Fruit fly (Drosophila melanogaster) whole organism, embryonic: ENCODE measurements around the gene Klp67A.

Source experiments
- Blimp-1 ChIP-seq: fragments of 200-800 bp; sonication (Bioruptor generic); optimal IDR thresholded peaks from 3 replicates; lab custom pipeline; 2018; ENCODE audit warnings: missing biosample characterization, missing genetic modification characterization, mild to moderate bottlenecking, moderate library complexity, missing genetic modification reagents
- CG12769 ChIP-seq: fragments of 200-800 bp; sonication (Bioruptor generic); optimal IDR thresholded peaks from 2 replicates; lab custom pipeline; 2019; ENCODE audit warnings: missing biosample characterization, mild to moderate bottlenecking, missing genetic modification characterization, moderate library complexity
- CG13775 ChIP-seq: fragments of 200-800 bp; sonication (Bioruptor generic); optimal IDR thresholded peaks from 3 replicates; lab custom pipeline; 2017; ENCODE audit warnings: missing biosample characterization, mild to moderate bottlenecking, missing genetic modification characterization
- CG14860 ChIP-seq: fragments of 200-800 bp; sonication (Bioruptor generic); IDR thresholded peaks from 3 replicates; pipeline ENCODE4 v1.3.6; 2022; ENCODE audit warnings: missing biosample characterization, missing genetic modification characterization; ENCODE audit not compliant: partially characterized antibody
- CG15011 ChIP-seq: fragments of 200-800 bp; sonication (Bioruptor generic); optimal IDR thresholded peaks from 3 replicates; lab custom pipeline; 2018; ENCODE audit warnings: missing biosample characterization, mild to moderate bottlenecking, missing genetic modification characterization
- CG1602 ChIP-seq: fragments of 200-800 bp; sonication (Bioruptor generic); optimal IDR thresholded peaks from 3 replicates; lab custom pipeline; 2016; ENCODE audit warnings: missing biosample characterization, missing genetic modification characterization
- CG17361 ChIP-seq: fragments of 200-800 bp; sonication (Bioruptor generic); IDR thresholded peaks from 3 replicates; pipeline ENCODE4 v1.3.6; 2022; ENCODE audit warnings: missing biosample characterization, missing genetic modification characterization
- CG17612 ChIP-seq: fragments of 200-800 bp; sonication (Bioruptor generic); IDR thresholded peaks from 2 replicates; pipeline ENCODE4 v1.3.6; 2022; ENCODE audit warnings: missing biosample characterization, missing genetic modification characterization
- CG17802 ChIP-seq: fragments of 200-800 bp; sonication (Bioruptor generic); optimal IDR thresholded peaks from 2 replicates; lab custom pipeline; 2018; ENCODE audit warnings: missing biosample characterization, mild to moderate bottlenecking, missing genetic modification characterization, moderate library complexity
- CG17829 ChIP-seq: fragments of 200-800 bp; optimal IDR thresholded peaks from 2 replicates; lab custom pipeline; 2019; ENCODE audit warnings: missing biosample characterization, mild to moderate bottlenecking, missing genetic modification characterization, moderate library complexity
- CG30020 ChIP-seq: fragments of 200-800 bp; optimal IDR thresholded peaks from 2 replicates; lab custom pipeline; 2019; ENCODE audit warnings: missing biosample characterization, mild to moderate bottlenecking, missing genetic modification characterization, moderate library complexity
- CG3847 ChIP-seq: fragments of 200-800 bp; sonication (Bioruptor generic); IDR thresholded peaks from 2 replicates; pipeline ENCODE4 v1.3.6; 2022; ENCODE audit warnings: missing biosample characterization, missing genetic modification characterization
- CG5180 ChIP-seq: fragments of 200-800 bp; sonication (Bioruptor generic); optimal IDR thresholded peaks from 3 replicates; lab custom pipeline; 2017; ENCODE audit warnings: missing biosample characterization, missing genetic modification characterization, mild to moderate bottlenecking, moderate library complexity, missing genetic modification reagents
- CG6175 ChIP-seq: fragments of 200-800 bp; sonication (Bioruptor generic); IDR thresholded peaks from 3 replicates; pipeline ENCODE4 v1.3.6; 2022; ENCODE audit warnings: missing biosample characterization, missing genetic modification characterization
- CG8290 ChIP-seq, 3 experiments: fragments of 200-800 bp; sonication (Bioruptor generic); optimal IDR thresholded peaks; 2 replicates each; lab custom pipeline; 2016 to 2019; ENCODE audit warnings: missing biosample characterization in 3 of 3, missing genetic modification characterization in 3 of 3, mild to moderate bottlenecking in 2 of 3, moderate library complexity in 1 of 3
- CG9932 ChIP-seq: fragments of 200-800 bp; sonication (Bioruptor generic); IDR thresholded peaks from 2 replicates; pipeline ENCODE4 v1.3.6; 2022; ENCODE audit warnings: missing biosample characterization, missing genetic modification characterization
- D ChIP-seq, 2 experiments: fragments of 200-800 bp in 1 of 2; fragments of >200 bp in 1 of 2; sonication (Bioruptor generic) in 1 of 2; optimal IDR thresholded peaks; 2 replicates in 1 of 2; 3 replicates in 1 of 2; lab custom pipeline; 2017; ENCODE audit warnings: mild to moderate bottlenecking in 1 of 2, missing biosample characterization in 1 of 2, missing genetic modification characterization in 1 of 2, missing genetic modification reagents in 1 of 2
- Dfd ChIP-seq, 2 experiments: fragments of >200 bp; optimal IDR thresholded peaks; 2 replicates each; lab custom pipeline; 2017; ENCODE audit warnings: missing biosample characterization in 2 of 2, missing genetic modification characterization in 2 of 2
- HLH3B ChIP-seq: fragments of 200-800 bp; sonication (Bioruptor generic); IDR thresholded peaks from 2 replicates; pipeline ENCODE4 v1.3.6; 2022; ENCODE audit warnings: missing biosample characterization, missing genetic modification characterization
- Hr78 ChIP-seq, 2 experiments: fragments of 200-800 bp in 1 of 2; fragments of >200 bp in 1 of 2; sonication (Bioruptor generic) in 1 of 2; optimal IDR thresholded peaks; 2 replicates each; lab custom pipeline; 2017 to 2019; ENCODE audit warnings: missing biosample characterization in 2 of 2, missing genetic modification characterization in 2 of 2, mild to moderate bottlenecking in 1 of 2, moderate library complexity in 1 of 2
- Lpt ChIP-seq: fragments of >200 bp; optimal IDR thresholded peaks from 2 replicates; lab custom pipeline; 2018; ENCODE audit warnings: missing biosample characterization, missing genetic modification characterization
- MBD-R2 ChIP-seq: fragments of 200-800 bp; sonication (Bioruptor generic); IDR thresholded peaks from 2 replicates; pipeline ENCODE4 v1.3.6; 2022; ENCODE audit warnings: missing biosample characterization, missing genetic modification characterization
- Mad ChIP-seq: fragments of 200-800 bp; sonication (Bioruptor generic); optimal IDR thresholded peaks from 2 replicates; lab custom pipeline; 2016; ENCODE audit warnings: missing biosample characterization, missing genetic modification characterization
- NFAT ChIP-seq: fragments of 200-800 bp; sonication (Bioruptor generic); IDR thresholded peaks from 2 replicates; pipeline ENCODE4 v1.3.6; 2022; ENCODE audit warnings: missing biosample characterization, missing genetic modification characterization
- Spps ChIP-seq: fragments of 200-800 bp; sonication (Bioruptor generic); optimal IDR thresholded peaks from 2 replicates; lab custom pipeline; 2018; ENCODE audit warnings: missing biosample characterization, mild to moderate bottlenecking, missing genetic modification characterization
- Stat92E ChIP-seq, 3 experiments: fragments of >200 bp in 2 of 3; fragments of 200-800 bp in 1 of 3; sonication (Bioruptor generic) in 1 of 3; optimal IDR thresholded peaks; 2 replicates each; lab custom pipeline; 2017 to 2019; ENCODE audit warnings: missing biosample characterization in 3 of 3, missing genetic modification characterization in 3 of 3, mild to moderate bottlenecking in 1 of 3, moderate library complexity in 1 of 3
- TFAM ChIP-seq: fragments of 200-800 bp; sonication (Bioruptor generic); optimal IDR thresholded peaks from 2 replicates; lab custom pipeline; 2017; ENCODE audit warnings: missing biosample characterization, missing genetic modification characterization, inconsistent platforms
- bcd ChIP-seq: fragments of 200-800 bp; sonication (Bioruptor generic); optimal IDR thresholded peaks from 2 replicates; lab custom pipeline; 2017; ENCODE audit warnings: missing biosample characterization, mild to moderate bottlenecking, missing genetic modification characterization
- br ChIP-seq: fragments of >200 bp; optimal IDR thresholded peaks from 2 replicates; lab custom pipeline; 2017
- cato ChIP-seq: fragments of 200-800 bp; sonication (Bioruptor generic); optimal IDR thresholded peaks from 2 replicates; lab custom pipeline; 2016; ENCODE audit warnings: missing biosample characterization, missing genetic modification characterization, borderline replicate concordance
- chinmo ChIP-seq: fragments of 200-800 bp; sonication (Bioruptor generic); IDR thresholded peaks from 4 replicates; pipeline ENCODE4 v1.3.6; 2022; ENCODE audit warnings: missing biosample characterization, missing genetic modification characterization; ENCODE audit not compliant: partially characterized antibody
- en ChIP-seq: fragments of 200-800 bp; sonication (Bioruptor generic); optimal IDR thresholded peaks from 2 replicates; lab custom pipeline; 2016; ENCODE audit warnings: missing biosample characterization, missing genetic modification characterization
- fd96Cb ChIP-seq: fragments of 200-800 bp; sonication (Bioruptor generic); optimal IDR thresholded peaks from 2 replicates; lab custom pipeline; 2018; ENCODE audit warnings: missing biosample characterization, mild to moderate bottlenecking, missing genetic modification characterization, moderate library complexity
- fru ChIP-seq: fragments of >200 bp; optimal IDR thresholded peaks from 2 replicates; lab custom pipeline; 2017
- gce ChIP-seq: fragments of 200-800 bp; sonication (Bioruptor generic); IDR thresholded peaks from 3 replicates; pipeline ENCODE4 v1.3.6; 2022; ENCODE audit warnings: missing biosample characterization, missing genetic modification characterization
- gcm ChIP-seq: fragments of 200-800 bp; sonication (Bioruptor generic); optimal IDR thresholded peaks from 2 replicates; lab custom pipeline; 2019; ENCODE audit warnings: missing biosample characterization, mild to moderate bottlenecking, missing genetic modification characterization, moderate library complexity
- gsb ChIP-seq: fragments of 200-800 bp; sonication (Bioruptor generic); IDR thresholded peaks from 2 replicates; pipeline ENCODE4 v1.3.6; 2022; ENCODE audit warnings: missing biosample characterization, missing genetic modification characterization
- gsb-n ChIP-seq: fragments of 200-800 bp; sonication (Bioruptor generic); optimal IDR thresholded peaks from 3 replicates; lab custom pipeline; 2018; ENCODE audit warnings: missing biosample characterization, mild to moderate bottlenecking, missing genetic modification characterization
- jigr1 ChIP-seq: fragments of 200-800 bp; sonication (Bioruptor generic); IDR thresholded peaks from 3 replicates; pipeline ENCODE4 v1.3.6; 2022; ENCODE audit warnings: missing biosample characterization, missing genetic modification characterization
- lov ChIP-seq, 2 experiments: fragments of 200-800 bp in 1 of 2; fragments of >200 bp in 1 of 2; sonication (Bioruptor generic) in 1 of 2; IDR thresholded peaks in 1 of 2; optimal IDR thresholded peaks in 1 of 2; 2 replicates in 1 of 2; 3 replicates in 1 of 2; pipeline versions ENCODE4 v1.3.6 to Lab custom; 2017 to 2022; ENCODE audit warnings: missing biosample characterization in 1 of 2, missing genetic modification characterization in 1 of 2
- luna ChIP-seq: fragments of 200-800 bp; sonication (Bioruptor generic); optimal IDR thresholded peaks from 2 replicates; lab custom pipeline; 2016; ENCODE audit warnings: missing biosample characterization, missing genetic modification characterization
- mam ChIP-seq: fragments of 200-800 bp; sonication (Bioruptor generic); optimal IDR thresholded peaks from 3 replicates; lab custom pipeline; 2016; ENCODE audit warnings: missing biosample characterization, missing genetic modification characterization
- pb ChIP-seq: fragments of 200-800 bp; sonication (Bioruptor generic); optimal IDR thresholded peaks from 3 replicates; lab custom pipeline; 2016; ENCODE audit warnings: missing biosample characterization, missing genetic modification characterization
- shn ChIP-seq: fragments of 200-800 bp; sonication (Bioruptor generic); optimal IDR thresholded peaks from 3 replicates; lab custom pipeline; 2016; ENCODE audit warnings: missing biosample characterization, missing genetic modification characterization
- sob ChIP-seq: fragments of 200-800 bp; sonication (Bioruptor generic); IDR thresholded peaks from 2 replicates; pipeline ENCODE4 v1.3.6; 2022; ENCODE audit warnings: missing biosample characterization, missing genetic modification characterization
- tna ChIP-seq: fragments of 200-800 bp; sonication (Bioruptor generic); IDR thresholded peaks from 2 replicates; pipeline ENCODE4 v1.3.6; 2022; ENCODE audit warnings: missing biosample characterization, missing genetic modification characterization; ENCODE audit not compliant: partially characterized antibody
- wek ChIP-seq: fragments of 200-800 bp; sonication (Bioruptor generic); optimal IDR thresholded peaks from 3 replicates; lab custom pipeline; 2018; ENCODE audit warnings: missing biosample characterization, mild to moderate bottlenecking, missing genetic modification characterization, moderate library complexity
- yki ChIP-seq: fragments of >200 bp; optimal IDR thresholded peaks from 3 replicates; lab custom pipeline; 2018

The Klp67A gene

dm6 chr3L:9383345-9384075 is 16.7 kb upstream of the Klp67A start, which contains the start of gene Hsp27 (continued):
- TF ChIP-seq CG8290 (GFP tag; optimal IDR thresholded peaks at IDR 0.05; lab: Kevin White, UChicago) (peak; percentile 95), CG8290 (tag; optimal IDR thresholded peaks at IDR 0.05; lab: Kevin White, UChicago) (peak in 1 of 2 experiments; percentile 66), fru (no peak), CG30020 (tag; lab: Kevin White, UChicago) (peak; percentile 79), CG17802 (tag; lab: Kevin White, UChicago) (peak; percentile 91), chinmo (GFP tag; lab: Robert Waterston, UW) (no peak), fd96Cb (tag; lab: Kevin White, UChicago) (peak; percentile 99), Spps (tag; lab: Kevin White, UChicago) (peak; percentile 96), CG6175 (GFP tag; lab: Robert Waterston, UW) (peak; percentile 97), sob (GFP tag; lab: Robert Waterston, UW) (peak; percentile 98), wek (GFP tag; lab: Kevin White, UChicago) (peak; percentile 80), Lpt (GFP tag; lab: Kevin White, UChicago) (no peak), CG9932 (peak; percentile 96), gsb-n (peak; percentile 98), CG5180 (peak; percentile 87), pb (GFP tag; lab: Kevin White, UChicago) (peak; percentile 91), Stat92E (GFP tag; optimal IDR thresholded peaks at IDR 0.05; lab: Kevin White, UChicago) (peak in 1 of 3 experiments; percentile 94), CG17361 (peak; percentile 99), D (optimal IDR thresholded peaks at IDR 0.05; lab: Kevin White, UChicago) (no peak), D (GFP tag; optimal IDR thresholded peaks at IDR 0.05; lab: Kevin White, UChicago) (peak; percentile 98), CG15011 (GFP tag; lab: Kevin White, UChicago) (peak; percentile 96), gce (peak; percentile 98), CG3847 (peak; percentile 96), yki (lab: Kevin White, UChicago) (no peak), MBD-R2 (GFP tag; lab: Robert Waterston, UW) (peak; percentile 96), tna (GFP tag; lab: Robert Waterston, UW) (no peak), CG17829 (peak; percentile 98), Hr78 (GFP tag; optimal IDR thresholded peaks at IDR 0.05; lab: Kevin White, UChicago) (peak in 1 of 2 experiments; percentile 92), lov (optimal IDR thresholded peaks at IDR 0.05; lab: Kevin White, UChicago) (no peak), lov (GFP tag; IDR thresholded peaks at IDR 0.05; lab: Robert Waterston, UW) (peak; percentile 98), bcd (GFP tag; lab: Kevin White, UChicago) (peak; percentile 99), gcm (GFP tag; lab: Kevin White, UChicago) (peak; percentile 97), Blimp-1 (GFP tag; lab: Kevin White, UChicago) (peak; percentile 98), jigr1 (GFP tag; lab: Robert Waterston, UW) (peak; percentile 98), Mad (GFP tag; lab: Kevin White, UChicago) (peak; percentile 95), NFAT (GFP tag; lab: Robert Waterston, UW) (peak; percentile 97), HLH3B (GFP tag; lab: Robert Waterston, UW) (peak; percentile 99), Dfd (GFP tag; optimal IDR thresholded peaks at IDR 0.05; lab: Kevin White, UChicago) (no peak), CG12769 (tag; lab: Kevin White, UChicago) (peak; percentile 92), CG1602 (GFP tag; lab: Kevin White, UChicago) (peak; percentile 98), br (lab: Kevin White, UChicago) (no peak), cato (GFP tag; lab: Kevin White, UChicago) (peak; percentile 97), TFAM (GFP tag; lab: Kevin White, UChicago) (peak; percentile 92), CG13775 (GFP tag; lab: Kevin White, UChicago) (peak; percentile 95), CG17612 (peak; percentile 96), luna (GFP tag; lab: Kevin White, UChicago) (peak; percentile 60), shn (GFP tag; lab: Kevin White, UChicago) (peak; percentile 74), CG14860 (GFP tag; lab: Robert Waterston, UW) (no peak), en (GFP tag; lab: Kevin White, UChicago) (peak; percentile 65), mam (peak; percentile 97), gsb (GFP tag; lab: Robert Waterston, UW) (peak; percentile 96)
